Fruit fly (Drosophila melanogaster) whole organism, wandering third instar larva: ENCODE measurements around the gene CG31751.

Experiments used
- HLH106 ChIP-seq: fragments of 200-800 bp; optimal IDR thresholded peaks from 3 replicates; lab custom pipeline; 2019; ENCODE audit warnings: missing biosample characterization, mild to moderate bottlenecking, missing genetic modification characterization, moderate library complexity
- Hnf4 ChIP-seq: fragments of 200-800 bp; sonication (Bioruptor generic); optimal IDR thresholded peaks from 2 replicates; lab custom pipeline; 2016; ENCODE audit warnings: missing biosample characterization, mild to moderate bottlenecking, missing genetic modification characterization
- Hr78 ChIP-seq: fragments of >200 bp; optimal IDR thresholded peaks from 2 replicates; lab custom pipeline; 2017; ENCODE audit warnings: missing biosample characterization, missing genetic modification characterization
- N ChIP-seq: fragments of >200 bp; optimal IDR thresholded peaks from 2 replicates; lab custom pipeline; 2018; ENCODE audit warnings: missing biosample characterization, missing external identifiers, missing genetic modification characterization
- brk ChIP-seq: fragments of 200-800 bp; sonication (Bioruptor generic); optimal IDR thresholded peaks from 2 replicates; lab custom pipeline; 2016; ENCODE audit warnings: missing biosample characterization, mild to moderate bottlenecking, missing genetic modification characterization
- ey ChIP-seq: fragments of 200-800 bp; sonication (Bioruptor generic); optimal IDR thresholded peaks from 2 replicates; lab custom pipeline; 2016; ENCODE audit warnings: missing biosample characterization, missing genetic modification characterization
- jim ChIP-seq: fragments of 175-275, 200-325 bp; sonication (Bioruptor generic); optimal IDR thresholded peaks from 2 replicates; lab custom pipeline; 2016; ENCODE audit warnings: missing biosample characterization, mild to moderate bottlenecking, missing genetic modification characterization
- psq ChIP-seq: fragments of 200-800 bp; sonication (Bioruptor generic); optimal IDR thresholded peaks from 3 replicates; lab custom pipeline; 2017; ENCODE audit warnings: missing biosample characterization, mild to moderate bottlenecking, missing genetic modification characterization, moderate library complexity

- TF ChIP-seq brk (GFP tag; lab: Kevin White, UChicago) (no peak), jim (GFP tag; lab: Kevin White, UChicago) (no peak), N (no peak), ey (no peak), psq (no peak), Hnf4 (GFP tag; lab: Kevin White, UChicago) (no peak), HLH106 (no peak), Hr78 (no peak)
These were observed 21.6 kb downstream of the CG31751 start, which contains the start of gene CG10341 for dm6 chr2L:18698559-18699130.
